Fruit fly (Drosophila melanogaster): ENCODE data around the gene Psf1.

The Psf1 gene

DNA sequence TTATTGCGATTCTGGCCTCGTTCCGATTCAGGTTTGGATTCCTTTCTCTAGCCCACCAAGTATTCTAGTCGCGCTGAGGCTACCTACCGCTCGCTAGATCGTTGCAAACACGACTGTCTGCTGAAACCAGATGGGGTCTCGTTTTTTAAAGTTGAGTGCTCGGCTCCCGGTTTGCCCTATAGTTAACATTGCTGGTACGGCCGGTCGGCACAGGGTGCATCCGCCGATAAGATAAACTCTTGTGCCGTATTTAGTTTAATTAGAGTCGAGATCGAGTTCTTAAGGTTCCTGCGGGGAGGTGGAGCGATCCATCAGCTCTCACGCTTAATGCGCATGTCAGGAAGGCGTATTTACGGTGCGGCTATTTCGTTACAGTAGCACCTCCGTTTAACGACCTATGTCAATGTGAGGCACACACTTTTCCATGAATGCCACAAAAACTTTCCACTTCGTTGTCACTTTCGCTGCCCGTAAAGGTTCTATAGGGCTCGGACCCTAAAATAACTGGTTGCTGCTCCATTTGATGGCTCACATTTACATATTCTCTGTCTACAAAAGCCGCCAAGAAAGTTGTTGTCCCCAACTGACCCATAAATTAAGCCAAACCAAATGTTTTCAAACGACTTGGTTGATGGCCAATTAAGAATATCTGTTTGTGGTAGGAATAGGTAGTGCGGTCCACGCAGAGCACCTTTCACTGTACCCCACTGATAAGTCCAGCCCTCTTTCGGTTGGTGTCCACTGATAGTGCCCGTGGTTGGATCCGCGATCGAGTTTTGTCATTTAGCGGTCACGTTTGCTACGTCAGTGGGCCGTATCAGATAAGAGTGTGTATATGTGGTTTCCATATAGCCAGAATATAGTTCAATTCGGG, 42.6 kb downstream of the Psf1 start, which contains the start of gene CG9119 (continued):
- TF ChIP-seq nom (GFP tag; optimal IDR thresholded peaks at IDR 0.05) = peak; percentile 11
- TF ChIP-seq MTF-1 (GFP tag; optimal IDR thresholded peaks at IDR 0.05; ENCODE audit: borderline replicate concordance) = no peak
- no peak for TF ChIP-seq sna (GFP tag; IDR thresholded peaks at IDR 0.05; ENCODE audit: partially characterized antibody)
- peak; percentile 49 for TF ChIP-seq tx (GFP tag; optimal IDR thresholded peaks at IDR 0.05)
- peak; percentile 27 for TF ChIP-seq sd (tag; optimal IDR thresholded peaks at IDR 0.05)
- TF ChIP-seq Bteb2 (GFP tag; optimal IDR thresholded peaks at IDR 0.05) = no peak
- no peak for TF ChIP-seq pan (optimal IDR thresholded peaks at IDR 0.05)
- peak in 1 of 2 experiments; percentile 45 for TF ChIP-seq pan (GFP tag; optimal IDR thresholded peaks at IDR 0.05 in 1 of 2, IDR thresholded peaks at IDR 0.05 in 1 of 2)
- TF ChIP-seq CkIIα-i1 (GFP tag; IDR thresholded peaks at IDR 0.05) = no peak
- no peak for TF ChIP-seq Scr (GFP tag; IDR thresholded peaks at IDR 0.05; ENCODE audit: partially characterized antibody)
- peak; percentile 36 for TF ChIP-seq CG1602 (GFP tag; optimal IDR thresholded peaks at IDR 0.05)
- peak; percentile 41 for TF ChIP-seq CG5180 (GFP tag; optimal IDR thresholded peaks at IDR 0.05)
- no peak for TF ChIP-seq C15 (GFP tag; IDR thresholded peaks at IDR 0.05)
- TF ChIP-seq Max (GFP tag; optimal IDR thresholded peaks at IDR 0.05) = no peak
- TF ChIP-seq CG12744 (GFP tag; optimal IDR thresholded peaks at IDR 0.05) = peak; percentile 23
- peak; percentile 69 for TF ChIP-seq CG9437 (GFP tag; optimal IDR thresholded peaks at IDR 0.05)
- TF ChIP-seq btn (GFP tag; optimal IDR thresholded peaks at IDR 0.05) = peak; percentile 39
- TF ChIP-seq Trl (optimal IDR thresholded peaks at IDR 0.05) = no peak
- TF ChIP-seq Trl (GFP tag; optimal IDR thresholded peaks at IDR 0.05) = peak; percentile 55
- TF ChIP-seq stwl (tag; optimal IDR thresholded peaks at IDR 0.05) = no peak
- peak; percentile 52 for TF ChIP-seq CG4328 (GFP tag; optimal IDR thresholded peaks at IDR 0.05)
- peak; percentile 18 for TF ChIP-seq CG12236 (GFP tag; optimal IDR thresholded peaks at IDR 0.05)
- peak; percentile 56; the same call in 1 of the 2 replicates for TF ChIP-seq CG9932 (GFP tag; IDR thresholded peaks at IDR 0.05)
- TF ChIP-seq Dbx (GFP tag; IDR thresholded peaks at IDR 0.05) = peak; percentile 55; the same call in 1 of the 3 replicates
- peak; percentile 68 for TF ChIP-seq CG13775 (GFP tag; optimal IDR thresholded peaks at IDR 0.05)
- TF ChIP-seq Oaz (GFP tag; IDR thresholded peaks at IDR 0.05) = no peak
- TF ChIP-seq cato (GFP tag; optimal IDR thresholded peaks at IDR 0.05; ENCODE audit: borderline replicate concordance) = no peak
- TF ChIP-seq az2 (GFP tag; optimal IDR thresholded peaks at IDR 0.05) = peak; percentile 42
- TF ChIP-seq CG17328 (GFP tag; IDR thresholded peaks at IDR 0.05) = 0 out of 2 replicates have a peak, but pooled peaks have one; percentile 24
- TF ChIP-seq sr (GFP tag; IDR thresholded peaks at IDR 0.05) = no peak; the same call in 2 of the 3 replicates
- no peak for TF ChIP-seq CG6272 (GFP tag; IDR thresholded peaks at IDR 0.05)
- peak; percentile 72 for TF ChIP-seq lilli (GFP tag; optimal IDR thresholded peaks at IDR 0.05)
- peak; percentile 80 for TF ChIP-seq mam (GFP tag; optimal IDR thresholded peaks at IDR 0.05)
- 0 out of 3 replicates have a peak, but pooled peaks have one; percentile 24 for TF ChIP-seq CG2889 (GFP tag; IDR thresholded peaks at IDR 0.05)
- TF ChIP-seq gt (GFP tag; IDR thresholded peaks at IDR 0.05) = no peak
- TF ChIP-seq CG7839 (tag; optimal IDR thresholded peaks at IDR 0.05) = peak; percentile 77
- TF ChIP-seq ftz-f1 (GFP tag; optimal IDR thresholded peaks at IDR 0.05) = no peak
- peak; percentile 64 for TF ChIP-seq pnt (GFP tag; optimal IDR thresholded peaks at IDR 0.05)
- no peak for TF ChIP-seq kay (GFP tag; optimal IDR thresholded peaks at IDR 0.05)
- TF ChIP-seq CG6854 (GFP tag; optimal IDR thresholded peaks at IDR 0.05) = no peak
- TF ChIP-seq CG31441 (GFP tag; IDR thresholded peaks at IDR 0.05) = peak; percentile 61; the same call in 1 of the 2 replicates
- peak; percentile 49 for TF ChIP-seq kni (GFP tag; optimal IDR thresholded peaks at IDR 0.05)
- no peak for TF ChIP-seq unc-4 (GFP tag; IDR thresholded peaks at IDR 0.05; ENCODE audit: partially characterized antibody)
- TF ChIP-seq CG12071 (GFP tag; optimal IDR thresholded peaks at IDR 0.05) = no peak
- no peak for TF ChIP-seq CG9797 (GFP tag; optimal IDR thresholded peaks at IDR 0.05)
- TF ChIP-seq exex (tag; optimal IDR thresholded peaks at IDR 0.05) = peak; percentile 76
- TF ChIP-seq Ravus (GFP tag; IDR thresholded peaks at IDR 0.05) = 0 out of 2 replicates have a peak, but pooled peaks have one; percentile 1
- no peak for TF ChIP-seq CrebB (tag; optimal IDR thresholded peaks at IDR 0.05)
- peak; percentile 70 for TF ChIP-seq pho (GFP tag; optimal IDR thresholded peaks at IDR 0.05)
